Fruit fly (Drosophila melanogaster) whole organism, wandering third instar larva: ENCODE data around the gene Gyc89Db.
A peak's percentile ranks its signal among the peaks of the same experiment; 100 is the strongest.

Experiments used
- Abd-B ChIP-seq: fragments of >200 bp; optimal IDR thresholded peaks from 2 replicates; lab custom pipeline; 2017; ENCODE audit warnings: missing biosample characterization, missing genetic modification characterization
- CG32264 ChIP-seq: fragments of 200-800 bp; sonication (Bioruptor generic); optimal IDR thresholded peaks from 2 replicates; lab custom pipeline; 2016; ENCODE audit warnings: missing biosample characterization, missing genetic modification characterization
- CG9705 ChIP-seq: fragments of 200-800 bp; sonication (Bioruptor generic); optimal IDR thresholded peaks from 2 replicates; lab custom pipeline; 2018; ENCODE audit warnings: missing biosample characterization, mild to moderate bottlenecking, missing genetic modification characterization
- CrebA ChIP-seq: fragments of 200-800 bp; sonication (Bioruptor generic); optimal IDR thresholded peaks from 2 replicates; lab custom pipeline; 2016; ENCODE audit warnings: missing biosample characterization, mild to moderate bottlenecking, missing genetic modification characterization, borderline replicate concordance
- Dfd ChIP-seq: fragments of >200 bp; optimal IDR thresholded peaks from 2 replicates; lab custom pipeline; 2017; ENCODE audit warnings: missing biosample characterization, missing genetic modification characterization
- GATAd ChIP-seq: sonication (Bioruptor generic); optimal IDR thresholded peaks from 2 replicates; lab custom pipeline; 2016; ENCODE audit warnings: missing biosample characterization, missing genetic modification characterization
- HLH106 ChIP-seq: fragments of 200-800 bp; optimal IDR thresholded peaks from 3 replicates; lab custom pipeline; 2019; ENCODE audit warnings: missing biosample characterization, mild to moderate bottlenecking, missing genetic modification characterization, moderate library complexity
- Hnf4 ChIP-seq: fragments of 200-800 bp; sonication (Bioruptor generic); optimal IDR thresholded peaks from 2 replicates; lab custom pipeline; 2016; ENCODE audit warnings: missing biosample characterization, mild to moderate bottlenecking, missing genetic modification characterization
- Hr78 ChIP-seq: fragments of >200 bp; optimal IDR thresholded peaks from 2 replicates; lab custom pipeline; 2017; ENCODE audit warnings: missing biosample characterization, missing genetic modification characterization
- Hr83 ChIP-seq: fragments of 200-300 bp; sonication (Bioruptor generic); optimal IDR thresholded peaks from 2 replicates; lab custom pipeline; 2016; ENCODE audit warnings: missing biosample characterization, mild to moderate bottlenecking, missing genetic modification characterization, moderate library complexity; ENCODE audit not compliant: poor library complexity, severe bottlenecking
- Jra ChIP-seq: sonication (Bioruptor generic); optimal IDR thresholded peaks from 2 replicates; lab custom pipeline; 2016; ENCODE audit warnings: missing biosample characterization, missing genetic modification characterization
- Mio ChIP-seq: sonication (Bioruptor generic); optimal IDR thresholded peaks from 2 replicates; lab custom pipeline; 2016; ENCODE audit warnings: missing biosample characterization, missing genetic modification characterization
- Myc ChIP-seq: fragments of >200 bp; optimal IDR thresholded peaks from 2 replicates; lab custom pipeline; 2017
- N ChIP-seq: fragments of >200 bp; optimal IDR thresholded peaks from 2 replicates; lab custom pipeline; 2018; ENCODE audit warnings: missing biosample characterization, missing external identifiers, missing genetic modification characterization
- OdsH ChIP-seq: fragments of 200-800 bp; sonication (Bioruptor generic); optimal IDR thresholded peaks from 2 replicates; lab custom pipeline; 2016; ENCODE audit warnings: missing biosample characterization, mild to moderate bottlenecking, missing genetic modification characterization
- Rel ChIP-seq, 2 experiments: fragments of 200-800 bp; sonication (Bioruptor generic) in 1 of 2; optimal IDR thresholded peaks; 2 replicates in 1 of 2; 3 replicates in 1 of 2; lab custom pipeline; 2016 to 2019; ENCODE audit warnings: mild to moderate bottlenecking in 2 of 2, missing biosample characterization in 2 of 2, missing genetic modification characterization in 2 of 2, moderate library complexity in 1 of 2
- Sp1 ChIP-seq: fragments of 200-800 bp; sonication (Bioruptor generic); optimal IDR thresholded peaks from 3 replicates; lab custom pipeline; 2019; ENCODE audit warnings: missing biosample characterization, mild to moderate bottlenecking, missing genetic modification characterization, moderate library complexity
- br ChIP-seq: fragments of 200-800 bp; sonication (Bioruptor generic); optimal IDR thresholded peaks from 2 replicates; lab custom pipeline; 2016; ENCODE audit warnings: missing biosample characterization, missing genetic modification characterization
- brk ChIP-seq: fragments of 200-800 bp; sonication (Bioruptor generic); optimal IDR thresholded peaks from 2 replicates; lab custom pipeline; 2016; ENCODE audit warnings: missing biosample characterization, mild to moderate bottlenecking, missing genetic modification characterization
- dl ChIP-seq, 2 experiments: fragments of 175-275, 200-275 bp in 1 of 2; fragments of 200-275 bp in 1 of 2; sonication (Bioruptor generic); optimal IDR thresholded peaks; lab custom pipeline; 2018; ENCODE audit warnings: mild to moderate bottlenecking in 2 of 2, missing biosample characterization in 2 of 2, missing genetic modification characterization in 2 of 2, moderate library complexity in 2 of 2; ENCODE audit not compliant: partially characterized antibody in 2 of 2, insufficient read depth in 1 of 2
- dmrt93B ChIP-seq: fragments of 200-800 bp; sonication (Bioruptor generic); optimal IDR thresholded peaks from 2 replicates; lab custom pipeline; 2018; ENCODE audit warnings: missing biosample characterization, mild to moderate bottlenecking, missing genetic modification characterization
- dsf ChIP-seq: sonication (Bioruptor generic); optimal IDR thresholded peaks from 2 replicates; lab custom pipeline; 2016; ENCODE audit warnings: missing biosample characterization, missing genetic modification characterization, borderline replicate concordance
- ey ChIP-seq: fragments of 200-800 bp; sonication (Bioruptor generic); optimal IDR thresholded peaks from 2 replicates; lab custom pipeline; 2016; ENCODE audit warnings: missing biosample characterization, missing genetic modification characterization
- foxo ChIP-seq, 2 experiments: fragments of 200-800 bp; sonication (Bioruptor generic); optimal IDR thresholded peaks; 2 replicates in 1 of 2; 3 replicates in 1 of 2; lab custom pipeline; 2016 to 2017; ENCODE audit warnings: missing biosample characterization in 2 of 2, missing genetic modification characterization in 2 of 2
- fru ChIP-seq: fragments of 200-800 bp; sonication (Bioruptor generic); optimal IDR thresholded peaks from 3 replicates; lab custom pipeline; 2016; ENCODE audit warnings: missing biosample characterization, mild to moderate bottlenecking, missing genetic modification characterization
- h ChIP-seq: fragments of 200-800 bp; sonication (Bioruptor generic); optimal IDR thresholded peaks from 3 replicates; lab custom pipeline; 2016; ENCODE audit warnings: missing biosample characterization, mild to moderate bottlenecking, missing genetic modification characterization
- jim ChIP-seq: fragments of 175-275, 200-325 bp; sonication (Bioruptor generic); optimal IDR thresholded peaks from 2 replicates; lab custom pipeline; 2016; ENCODE audit warnings: missing biosample characterization, mild to moderate bottlenecking, missing genetic modification characterization
- lola ChIP-seq: fragments of >200 bp; optimal IDR thresholded peaks from 2 replicates; lab custom pipeline; 2017; ENCODE audit warnings: missing biosample characterization, missing genetic modification characterization
- pan ChIP-seq: fragments of >200 bp; optimal IDR thresholded peaks from 2 replicates; lab custom pipeline; 2017
- psq ChIP-seq: fragments of 200-800 bp; sonication (Bioruptor generic); optimal IDR thresholded peaks from 3 replicates; lab custom pipeline; 2017; ENCODE audit warnings: missing biosample characterization, mild to moderate bottlenecking, missing genetic modification characterization, moderate library complexity
- rgr ChIP-seq: fragments of 200-800 bp; sonication (Bioruptor generic); optimal IDR thresholded peaks from 3 replicates; lab custom pipeline; 2016; ENCODE audit warnings: missing biosample characterization, mild to moderate bottlenecking, missing genetic modification characterization
- sage ChIP-seq: fragments of 200-800 bp; sonication (Bioruptor generic); optimal IDR thresholded peaks from 2 replicates; lab custom pipeline; 2016; ENCODE audit warnings: missing biosample characterization, mild to moderate bottlenecking, missing genetic modification characterization
- sv ChIP-seq: fragments of 200-800 bp; sonication (Bioruptor generic); optimal IDR thresholded peaks from 3 replicates; lab custom pipeline; 2016; ENCODE audit warnings: missing biosample characterization, missing genetic modification characterization
- tai ChIP-seq: sonication (Bioruptor generic); optimal IDR thresholded peaks from 2 replicates; lab custom pipeline; 2016; ENCODE audit warnings: missing biosample characterization, missing genetic modification characterization
- usp ChIP-seq: fragments of >200 bp; optimal IDR thresholded peaks from 2 replicates; lab custom pipeline; 2017; ENCODE audit warnings: missing biosample characterization, missing genetic modification characterization
- woc ChIP-seq: sonication (Bioruptor generic); optimal IDR thresholded peaks from 2 replicates; lab custom pipeline; 2016; ENCODE audit warnings: missing biosample characterization, mild to moderate bottlenecking, missing genetic modification characterization

The Gyc89Db gene

DNA sequence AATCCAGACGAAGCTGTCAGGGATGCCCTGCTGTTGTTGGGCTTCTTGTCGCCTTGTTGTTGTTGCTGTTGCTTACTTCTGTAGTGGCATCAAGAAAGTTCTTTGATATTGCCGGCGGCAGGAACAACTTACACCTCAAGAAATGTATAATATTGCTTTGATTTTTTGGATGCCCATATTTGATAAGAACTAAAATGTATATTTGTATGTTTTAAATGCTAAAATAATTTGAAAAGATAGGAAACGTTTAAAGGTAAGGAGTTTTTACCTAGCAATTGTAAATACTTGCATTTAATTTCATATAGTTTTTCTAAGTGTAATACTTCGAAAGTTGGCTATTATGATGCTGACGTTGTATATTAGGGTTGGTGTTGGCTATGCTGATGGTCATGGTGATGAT, 33.2 kb downstream of the Gyc89Db start:
- TF ChIP-seq usp (GFP tag; lab: Kevin White, UChicago) (no peak), fru (peak; percentile 36), rgr (peak; percentile 4), psq (GFP tag; lab: Kevin White, UChicago) (peak; percentile 4), Myc (lab: Kevin White, UChicago) (no peak), Rel (GFP tag; optimal IDR thresholded peaks at IDR 0.05; lab: Kevin White, UChicago) (no peak), Rel (tag; optimal IDR thresholded peaks at IDR 0.05; lab: Kevin White, UChicago) (no peak), foxo (GFP tag; optimal IDR thresholded peaks at IDR 0.05; lab: Kevin White, UChicago) (peak in 1 of 2 experiments; percentile 30), Hnf4 (GFP tag; lab: Kevin White, UChicago) (peak; percentile 16), Hr83 (GFP tag; lab: Kevin White, UChicago) (no peak), brk (no peak), OdsH (GFP tag; lab: Kevin White, UChicago) (peak; percentile 41), lola (GFP tag; lab: Kevin White, UChicago) (no peak), tai (GFP tag; lab: Kevin White, UChicago) (no peak), dsf (no peak), h (GFP tag; lab: Kevin White, UChicago) (peak; percentile 21), sv (GFP tag; lab: Kevin White, UChicago) (no peak), jim (GFP tag; lab: Kevin White, UChicago) (no peak), CrebA (GFP tag; lab: Kevin White, UChicago) (no peak), HLH106 (tag; lab: Kevin White, UChicago) (peak; percentile 21), Sp1 (GFP tag; lab: Kevin White, UChicago) (no peak), Dfd (GFP tag; lab: Kevin White, UChicago) (no peak)

DNA sequence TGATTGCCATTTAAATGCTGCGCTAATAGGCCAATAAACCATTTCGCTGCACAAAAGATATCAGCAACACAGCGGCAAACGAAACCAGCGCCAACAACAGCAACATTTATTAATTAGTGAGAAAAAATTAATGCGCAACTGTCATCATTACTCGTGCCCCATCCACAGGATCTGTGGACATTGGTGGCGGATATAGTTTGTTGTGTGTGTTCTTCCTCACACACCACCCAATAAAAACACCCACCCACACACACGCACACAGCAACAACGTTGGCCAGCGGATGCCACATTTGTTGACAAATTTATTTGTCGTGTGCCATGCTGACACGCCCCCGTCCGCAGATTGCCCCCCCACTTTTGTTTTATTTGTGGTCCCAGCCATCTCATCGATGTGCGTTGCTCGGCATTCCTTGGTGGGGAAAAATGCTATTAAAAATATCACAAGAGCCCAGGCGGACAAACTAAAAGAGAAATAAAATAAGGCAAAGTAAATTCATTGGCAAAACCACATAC, 41.3 kb downstream of the Gyc89Db start:
- TF ChIP-seq br (no peak), GATAd (no peak), Dfd (GFP tag; lab: Kevin White, UChicago) (no peak), dl (GFP tag; optimal IDR thresholded peaks at IDR 0.05; lab: Kevin White, UChicago; ENCODE audit: insufficient read depth in 1 of 2, partially characterized antibody in 2 of 2) (no peak), dsf (no peak), h (GFP tag; lab: Kevin White, UChicago) (no peak), pan (no peak), OdsH (GFP tag; lab: Kevin White, UChicago) (no peak), Hnf4 (GFP tag; lab: Kevin White, UChicago) (no peak), sv (GFP tag; lab: Kevin White, UChicago) (no peak), jim (GFP tag; lab: Kevin White, UChicago) (no peak), ey (GFP tag; lab: Kevin White, UChicago) (no peak), Jra (GFP tag; lab: Kevin White, UChicago) (no peak), lola (GFP tag; lab: Kevin White, UChicago) (no peak), Abd-B (GFP tag; lab: Kevin White, UChicago) (no peak), fru (no peak), woc (GFP tag; lab: Kevin White, UChicago) (no peak), Rel (GFP tag; optimal IDR thresholded peaks at IDR 0.05; lab: Kevin White, UChicago) (no peak), Rel (tag; optimal IDR thresholded peaks at IDR 0.05; lab: Kevin White, UChicago) (no peak), CG32264 (GFP tag; lab: Kevin White, UChicago) (no peak), sage (GFP tag; lab: Kevin White, UChicago) (no peak)

DNA sequence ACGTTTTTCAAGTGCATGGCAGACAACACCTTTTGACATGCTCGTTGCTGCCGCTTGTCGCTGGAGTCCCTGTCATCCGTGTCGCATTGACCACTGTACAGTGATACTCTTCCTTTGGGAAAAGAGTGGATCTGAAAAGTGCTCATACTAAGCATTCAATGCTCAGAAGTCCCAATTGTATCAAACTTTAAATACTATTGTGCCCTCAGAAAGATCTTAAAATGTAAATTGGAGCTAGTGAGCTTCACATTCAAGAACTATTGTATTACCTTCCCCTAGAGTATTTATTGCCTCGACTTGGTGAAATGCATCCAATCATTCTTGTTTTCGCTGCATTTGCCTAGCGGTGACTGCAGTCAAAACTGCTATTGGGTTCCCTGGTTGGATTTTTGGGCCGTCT, 46.5 kb downstream of the Gyc89Db start:
- TF ChIP-seq woc (GFP tag; lab: Kevin White, UChicago) (peak; percentile 14), brk (no peak)
- TF ChIP-seq, all 38 proteins: peak for 1

DNA sequence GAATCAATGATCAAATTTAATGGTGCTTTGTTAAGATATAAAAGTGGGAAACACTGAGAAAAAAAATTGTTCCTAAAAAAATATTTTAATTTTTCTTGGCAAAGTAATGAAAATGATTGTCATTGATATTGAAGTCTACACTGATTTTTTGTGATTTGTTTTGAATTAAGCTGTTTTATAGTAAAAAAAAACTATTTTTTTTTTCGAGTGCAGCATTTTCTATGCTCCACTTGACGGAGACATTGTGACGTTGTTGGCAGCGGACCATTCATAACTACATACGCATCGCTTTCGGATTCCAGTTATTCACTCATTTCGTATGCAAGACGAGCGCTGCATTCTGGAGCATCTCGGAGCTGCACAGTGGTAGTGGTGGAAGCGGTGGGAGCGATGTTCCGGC, 47.3 kb downstream of the Gyc89Db start:
- TF ChIP-seq rgr (peak; percentile 22), Mio (no peak), h (GFP tag; lab: Kevin White, UChicago) (peak; percentile 57), CG9705 (no peak), Jra (GFP tag; lab: Kevin White, UChicago) (no peak), foxo (GFP tag; optimal IDR thresholded peaks at IDR 0.05; lab: Kevin White, UChicago) (peak in 1 of 2 experiments; percentile 58), Dfd (GFP tag; lab: Kevin White, UChicago) (no peak), br (no peak), sage (GFP tag; lab: Kevin White, UChicago) (peak; percentile 8), CG32264 (GFP tag; lab: Kevin White, UChicago) (no peak), sv (GFP tag; lab: Kevin White, UChicago) (no peak), Hr78 (GFP tag; lab: Kevin White, UChicago) (no peak), dmrt93B (GFP tag; lab: Kevin White, UChicago) (peak; percentile 18), woc (GFP tag; lab: Kevin White, UChicago) (peak; percentile 9), usp (GFP tag; lab: Kevin White, UChicago) (no peak), fru (peak; percentile 67), Abd-B (GFP tag; lab: Kevin White, UChicago) (no peak), tai (GFP tag; lab: Kevin White, UChicago) (no peak), Sp1 (GFP tag; lab: Kevin White, UChicago) (peak; percentile 65), pan (no peak), GATAd (no peak), N (GFP tag; lab: Kevin White, UChicago) (no peak), HLH106 (tag; lab: Kevin White, UChicago) (peak; percentile 61), OdsH (GFP tag; lab: Kevin White, UChicago) (peak; percentile 27), Rel (GFP tag; optimal IDR thresholded peaks at IDR 0.05; lab: Kevin White, UChicago) (no peak), Rel (tag; optimal IDR thresholded peaks at IDR 0.05; lab: Kevin White, UChicago) (no peak), CrebA (GFP tag; lab: Kevin White, UChicago) (no peak), Hr83 (GFP tag; lab: Kevin White, UChicago) (no peak), Myc (lab: Kevin White, UChicago) (no peak), dl (GFP tag; optimal IDR thresholded peaks at IDR 0.05; lab: Kevin White, UChicago; ENCODE audit: insufficient read depth in 1 of 2, partially characterized antibody in 2 of 2) (no peak), ey (GFP tag; lab: Kevin White, UChicago) (peak; percentile 23), lola (GFP tag; lab: Kevin White, UChicago) (no peak), jim (GFP tag; lab: Kevin White, UChicago) (no peak), psq (GFP tag; lab: Kevin White, UChicago) (peak; percentile 43), brk (no peak), Hnf4 (GFP tag; lab: Kevin White, UChicago) (no peak)
